Worm (Caenorhabditis elegans): ENCODE measurements around the gene vms-1.

ce11 chrIII:8050944-8051343 lies 37.4 kb upstream of the vms-1 start, which contains the start of gene K12H4.7:
- no peak for TF ChIP-seq ceh-6 (GFP tag; optimal IDR thresholded peaks at IDR 0.05)
- no peak for TF ChIP-seq unc-55 (GFP tag; optimal IDR thresholded peaks at IDR 0.05)
- TF ChIP-seq fkh-10 (GFP tag; optimal IDR thresholded peaks at IDR 0.05) = no peak
- no peak for TF ChIP-seq ceh-18 (tag; optimal IDR thresholded peaks at IDR 0.05)
- TF ChIP-seq ets-4 (tag; optimal IDR thresholded peaks at IDR 0.05) = no peak
- TF ChIP-seq gmeb-2 (tag; optimal IDR thresholded peaks at IDR 0.05) = no peak
